Worm (Caenorhabditis elegans) whole organism, L1 larva: ENCODE data around the gene melo-1.

Experiments used
- C16A3.4 ChIP-seq: fragments of 150-350 bp; optimal IDR thresholded peaks from 2 replicates; lab custom pipeline; 2014; ENCODE audit warnings: missing biosample characterization, missing genetic modification characterization
- F16B12.6 ChIP-seq: fragments of 150-350 bp; optimal IDR thresholded peaks from 2 replicates; lab custom pipeline; 2014; ENCODE audit warnings: missing biosample characterization, missing genetic modification characterization
- aly-2 ChIP-seq: fragments of 150-350 bp; optimal IDR thresholded peaks from 2 replicates; lab custom pipeline; 2014; ENCODE audit warnings: missing biosample characterization, missing genetic modification characterization
- blmp-1 ChIP-seq: fragments of 150-350 bp; optimal IDR thresholded peaks from 2 replicates; lab custom pipeline; 2014; ENCODE audit warnings: missing biosample characterization, missing genetic modification characterization
- ceh-82 ChIP-seq, 3 experiments: fragments of 150-350 bp in 1 of 3; sonication (generic microtip) in 2 of 3; optimal IDR thresholded peaks; 2 replicates each; lab custom pipeline; 2014 to 2017; ENCODE audit warnings: missing biosample characterization in 3 of 3, missing genetic modification characterization in 3 of 3
- dpl-1 ChIP-seq, 3 experiments: fragments of 150-350 bp in 2 of 3; sonication (generic microtip) in 1 of 3; optimal IDR thresholded peaks; 2 replicates each; lab custom pipeline; 2014 to 2017; ENCODE audit warnings: missing biosample characterization in 3 of 3, missing genetic modification characterization in 3 of 3, missing genetic modification reagents in 3 of 3
- dsc-1 ChIP-seq: sonication (generic microtip); optimal IDR thresholded peaks from 2 replicates; lab custom pipeline; 2016; ENCODE audit warnings: mild to moderate bottlenecking, missing genetic modification characterization, missing compliant biosample characterization
- efl-1 ChIP-seq, 4 experiments: fragments of 150-350 bp; optimal IDR thresholded peaks in 3 of 4; peaks in 1 of 4; 1 replicate in 1 of 4; 2 replicates in 3 of 4; lab custom pipeline; 2014; ENCODE audit warnings: missing biosample characterization in 2 of 4, missing genetic modification characterization in 2 of 4, missing genetic modification reagents in 2 of 4
- egl-27 ChIP-seq, 2 experiments: fragments of 150-350 bp in 1 of 2; sonication (generic microtip); optimal IDR thresholded peaks; 3 replicates each; lab custom pipeline; 2017 to 2018; ENCODE audit warnings: missing biosample characterization in 2 of 2, missing genetic modification characterization in 2 of 2, missing genetic modification reagents in 2 of 2
- elt-2 ChIP-seq: sonication (generic microtip); optimal IDR thresholded peaks from 2 replicates; lab custom pipeline; 2016; ENCODE audit warnings: missing genetic modification characterization, mild to moderate bottlenecking, inconsistent platforms, missing compliant biosample characterization, missing genetic modification reagents
- fos-1 ChIP-seq: fragments of 150-350 bp; optimal IDR thresholded peaks from 2 replicates; lab custom pipeline; 2014; ENCODE audit warnings: missing biosample characterization, missing genetic modification characterization
- hlh-17 ChIP-seq: fragments of 200-800 bp; sonication (Bioruptor generic); optimal IDR thresholded peaks from 2 replicates; lab custom pipeline; 2018; ENCODE audit warnings: missing genetic modification characterization, mild to moderate bottlenecking, missing compliant biosample characterization, moderate library complexity, borderline replicate concordance
- hpl-2 ChIP-seq: fragments of 150-350 bp; optimal IDR thresholded peaks from 2 replicates; lab custom pipeline; 2014; ENCODE audit warnings: missing biosample characterization, missing genetic modification reagents, missing genetic modification characterization
- isw-1 ChIP-seq: fragments of 200-800 bp; sonication (Bioruptor generic); IDR thresholded peaks from 2 replicates; pipeline ENCODE4 v1.3.6; 2022; ENCODE audit warnings: missing genetic modification characterization, missing compliant biosample characterization
- jun-1 ChIP-seq: fragments of 150-350 bp; optimal IDR thresholded peaks from 2 replicates; lab custom pipeline; 2014; ENCODE audit warnings: missing biosample characterization, missing genetic modification reagents, missing genetic modification characterization
- lin-13 ChIP-seq: fragments of 150-350 bp; optimal IDR thresholded peaks from 2 replicates; lab custom pipeline; 2014; ENCODE audit warnings: missing biosample characterization, missing genetic modification reagents, missing genetic modification characterization
- lin-14 ChIP-seq: fragments of 200-800 bp; sonication (Bioruptor generic); optimal IDR thresholded peaks from 2 replicates; lab custom pipeline; 2018; ENCODE audit warnings: mild to moderate bottlenecking, missing genetic modification characterization, moderate library complexity, missing compliant biosample characterization
- lin-35 ChIP-seq, 2 experiments: fragments of 150-350 bp; optimal IDR thresholded peaks; 2 replicates each; lab custom pipeline; 2014; ENCODE audit warnings: missing biosample characterization in 2 of 2, missing genetic modification characterization in 2 of 2, missing genetic modification reagents in 2 of 2
- lir-3 ChIP-seq: sonication (generic microtip); optimal IDR thresholded peaks from 2 replicates; lab custom pipeline; 2016; ENCODE audit warnings: mild to moderate bottlenecking, missing genetic modification characterization, moderate library complexity, missing compliant biosample characterization; ENCODE audit not compliant: poor library complexity
- lsy-2 ChIP-seq, 2 experiments: fragments of 150-350 bp; optimal IDR thresholded peaks; 2 replicates each; lab custom pipeline; 2014; ENCODE audit warnings: missing biosample characterization in 2 of 2, missing genetic modification characterization in 2 of 2
- mdl-1 ChIP-seq, 2 experiments: fragments of 150-350 bp; optimal IDR thresholded peaks; 2 replicates each; lab custom pipeline; 2014 to 2017; ENCODE audit warnings: missing biosample characterization in 2 of 2, missing genetic modification characterization in 2 of 2, inconsistent platforms in 1 of 2
- mef-2 ChIP-seq: fragments of 150-350 bp; optimal IDR thresholded peaks from 2 replicates; lab custom pipeline; 2014; ENCODE audit warnings: missing biosample characterization, missing genetic modification characterization
- mep-1 ChIP-seq: fragments of 150-350 bp; optimal IDR thresholded peaks from 2 replicates; lab custom pipeline; 2014; ENCODE audit warnings: missing biosample characterization, missing genetic modification characterization
- nhr-11 ChIP-seq: fragments of 150-350 bp; optimal IDR thresholded peaks from 2 replicates; lab custom pipeline; 2014; ENCODE audit warnings: missing biosample characterization, missing genetic modification characterization
- nhr-19 ChIP-seq: fragments of 200-800 bp; sonication (Bioruptor generic); conservative IDR thresholded peaks from 2 replicates; pipeline ENCODE4 v1.3.6; 2022; ENCODE audit warnings: missing genetic modification characterization, missing compliant biosample characterization
- nhr-20 ChIP-seq: sonication (generic microtip); optimal IDR thresholded peaks from 2 replicates; lab custom pipeline; 2016; ENCODE audit warnings: mild to moderate bottlenecking, missing genetic modification characterization, missing compliant biosample characterization
- nhr-47 ChIP-seq: sonication (generic microtip); optimal IDR thresholded peaks from 2 replicates; lab custom pipeline; 2016; ENCODE audit warnings: mild to moderate bottlenecking, missing genetic modification characterization, moderate library complexity, missing compliant biosample characterization
- nhr-71 ChIP-seq: sonication (generic microtip); optimal IDR thresholded peaks from 2 replicates; lab custom pipeline; 2016; ENCODE audit warnings: mild to moderate bottlenecking, missing genetic modification characterization, moderate library complexity, missing compliant biosample characterization
- nhr-90 ChIP-seq: sonication (generic microtip); optimal IDR thresholded peaks from 2 replicates; lab custom pipeline; 2016; ENCODE audit warnings: mild to moderate bottlenecking, missing genetic modification characterization, missing compliant biosample characterization; ENCODE audit not compliant: poor library complexity
- rnt-1 ChIP-seq: sonication (generic microtip); optimal IDR thresholded peaks from 2 replicates; lab custom pipeline; 2016; ENCODE audit warnings: mild to moderate bottlenecking, missing genetic modification characterization, moderate library complexity, missing compliant biosample characterization
- skn-1 ChIP-seq: fragments of 150-350 bp; optimal IDR thresholded peaks from 2 replicates; lab custom pipeline; 2014; ENCODE audit warnings: missing biosample characterization, missing genetic modification characterization
- snu-23 ChIP-seq: sonication (generic microtip); optimal IDR thresholded peaks from 2 replicates; lab custom pipeline; 2016; ENCODE audit warnings: missing genetic modification characterization, missing compliant biosample characterization
- swsn-7 ChIP-seq: sonication (generic microtip); optimal IDR thresholded peaks from 2 replicates; lab custom pipeline; 2016; ENCODE audit warnings: missing genetic modification characterization, missing compliant biosample characterization
- tbx-2 ChIP-seq: sonication (generic microtip); optimal IDR thresholded peaks from 2 replicates; lab custom pipeline; 2016; ENCODE audit warnings: missing genetic modification characterization, missing compliant biosample characterization
- unc-86 ChIP-seq: sonication (generic microtip); optimal IDR thresholded peaks from 2 replicates; lab custom pipeline; 2016; ENCODE audit warnings: missing genetic modification characterization, missing compliant biosample characterization
- xbp-1 ChIP-seq: sonication (generic microtip); optimal IDR thresholded peaks from 2 replicates; lab custom pipeline; 2016; ENCODE audit warnings: missing genetic modification characterization, missing compliant biosample characterization

The melo-1 gene

DNA sequence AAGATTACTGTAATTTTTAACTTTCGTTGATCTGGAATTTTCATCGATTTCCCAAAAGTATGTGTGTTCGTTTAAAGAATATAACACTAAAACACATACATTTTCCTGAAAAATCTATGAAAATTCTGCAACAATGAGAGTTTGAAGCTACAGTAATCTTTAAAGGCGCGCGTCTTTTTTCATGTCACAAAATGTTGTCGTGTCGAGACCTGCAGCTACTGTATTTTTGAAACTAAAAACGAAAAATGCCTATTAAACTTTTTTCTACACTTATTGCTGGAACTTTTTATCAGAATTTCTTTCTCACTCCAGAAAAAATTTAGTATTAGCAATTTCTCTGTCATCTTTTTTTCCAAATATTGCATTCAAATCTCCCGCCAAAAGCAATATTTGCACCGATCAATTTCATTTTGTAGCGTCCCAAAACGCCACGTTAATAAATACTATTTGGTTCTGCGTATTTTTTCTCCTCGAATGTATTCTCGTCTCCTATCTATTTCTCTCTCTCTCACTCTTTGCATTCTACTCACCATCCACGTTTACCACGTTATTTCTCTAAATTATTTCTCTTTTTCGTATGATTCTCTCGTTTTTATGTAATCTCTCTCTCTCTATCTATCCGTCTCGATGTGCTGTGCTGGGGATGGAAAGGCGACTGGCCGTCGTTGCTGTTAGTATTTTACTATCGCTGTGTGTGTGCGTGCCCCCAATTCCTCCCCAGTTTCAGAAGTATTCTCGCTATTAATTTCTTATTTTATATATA lies at the start of gene melo-1:
TSS of gene melo-1 (plus strand) at position 658 of the 763 bp plus-strand sequence.
- TF ChIP-seq nhr-90 (tag; lab: Kevin White, UChicago) (peak; percentile 26), rnt-1 (peak; percentile 30), isw-1 (GFP tag; lab: Robert Waterston, UW) (peak; percentile 28), nhr-47 (peak; percentile 65), swsn-7 (tag; lab: Kevin White, UChicago) (peak; percentile 76), hlh-17 (GFP tag; lab: Kevin White, UChicago) (no peak), mep-1 (peak; percentile 81), ceh-82 (tag; optimal IDR thresholded peaks at IDR 0.05; lab: Kevin White, UChicago) (peak in 2 of 3 experiments; percentile 46 to 59), lin-13 (GFP tag; lab: Kevin White, UChicago) (peak; percentile 7), lin-14 (peak; percentile 77), nhr-71 (tag; lab: Kevin White, UChicago) (peak; percentile 74), snu-23 (GFP tag; lab: Kevin White, UChicago) (peak; percentile 81), lir-3 (tag; lab: Kevin White, UChicago) (peak; percentile 46), C16A3.4 (tag; lab: Kevin White, UChicago) (no peak), jun-1 (tag; lab: Kevin White, UChicago) (no peak), unc-86 (tag; lab: Kevin White, UChicago) (no peak), hpl-2 (GFP tag; lab: Kevin White, UChicago) (no peak), xbp-1 (tag; lab: Kevin White, UChicago) (peak; percentile 46), nhr-20 (tag; lab: Kevin White, UChicago) (peak; percentile 63), aly-2 (tag; lab: Kevin White, UChicago) (peak; percentile 32), mdl-1 (tag; optimal IDR thresholded peaks at IDR 0.05; lab: Kevin White, UChicago) (peak in 1 of 2 experiments; percentile 37), egl-27 (tag; optimal IDR thresholded peaks at IDR 0.05; lab: Kevin White, UChicago) (no peak), dpl-1 (GFP tag; optimal IDR thresholded peaks at IDR 0.05; lab: Kevin White, UChicago) (peak; percentile 31 to 52 (median 36)), lsy-2 (tag; optimal IDR thresholded peaks at IDR 0.05; lab: Kevin White, UChicago) (peak; percentile 62 to 73), dsc-1 (no peak), elt-2 (tag; lab: Kevin White, UChicago) (peak; percentile 33), lin-35 (GFP tag; optimal IDR thresholded peaks at IDR 0.05; lab: Kevin White, UChicago) (peak; percentile 51 to 66), F16B12.6 (no peak), nhr-11 (tag; lab: Kevin White, UChicago) (no peak), fos-1 (tag; lab: Kevin White, UChicago) (peak; percentile 9), skn-1 (peak; percentile 38), tbx-2 (tag; lab: Kevin White, UChicago) (peak; percentile 44), efl-1 (optimal IDR thresholded peaks at IDR 0.05; lab: Kevin White, UChicago) (peak; percentile 75 to 87), efl-1 (GFP tag; optimal IDR thresholded peaks at IDR 0.05 in 1 of 2; lab: Kevin White, UChicago) (peak; percentile 46 to 93), nhr-19 (GFP tag; lab: Robert Waterston, UW) (peak; percentile 27), blmp-1 (tag; lab: Kevin White, UChicago) (peak; percentile 43), mef-2 (tag; lab: Kevin White, UChicago) (peak; percentile 17)

DNA sequence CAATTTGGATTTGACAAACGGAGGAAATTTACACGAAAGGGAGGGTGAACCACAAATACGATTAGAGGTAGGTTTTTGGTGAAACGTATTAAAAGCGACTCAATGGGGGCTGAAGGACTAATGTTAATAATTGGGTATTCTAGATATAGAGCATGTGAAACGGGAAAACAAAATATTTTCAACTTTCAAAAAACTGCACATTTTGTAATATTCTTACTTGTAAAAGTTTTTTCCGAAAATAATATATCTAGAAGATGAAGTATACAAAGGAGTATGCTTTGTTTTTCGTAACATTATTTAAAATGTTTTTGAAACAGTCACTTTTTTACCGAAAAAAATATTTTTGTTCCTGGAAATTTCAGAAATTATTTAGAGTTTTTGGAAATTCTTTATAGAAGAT lies 44.9 kb upstream of the melo-1 start:
- TF ChIP-seq snu-23 (GFP tag; lab: Kevin White, UChicago) = no peak
- TF ChIP-seq, all 84 proteins: peak for 0

DNA sequence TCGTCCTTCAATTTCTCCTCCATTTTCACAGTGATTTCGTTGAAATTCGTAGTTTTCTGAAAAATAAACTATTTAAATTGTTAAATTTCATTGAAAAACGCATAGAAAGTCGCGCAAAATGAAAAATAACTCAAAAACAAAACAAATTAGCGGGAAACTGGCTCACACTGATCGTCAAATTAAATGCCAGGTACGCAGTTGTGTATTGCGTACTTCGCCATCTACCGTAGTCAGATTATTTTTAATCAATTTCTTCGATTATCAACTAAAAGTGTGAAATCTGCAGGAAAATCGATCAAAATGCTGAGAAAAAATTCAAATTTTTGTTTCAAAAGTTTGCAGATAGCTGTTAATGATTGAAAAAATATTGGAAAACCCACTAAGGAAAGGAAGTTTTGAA lies 31.9 kb upstream of the melo-1 start, which contains the start of gene Y57G11C.499:
TSS of gene Y57G11C.499 (minus strand) at position 23 of the 400 bp plus-strand sequence.
- TF ChIP-seq lin-14 = no peak
- TF ChIP-seq mdl-1 (tag; optimal IDR thresholded peaks at IDR 0.05; lab: Kevin White, UChicago) = no peak
